Worm (Caenorhabditis elegans) whole organism, L3 larva: ENCODE measurements around the gene idpc-5.

Source experiments
- ceh-16 ChIP-seq: sonication (generic microtip); optimal IDR thresholded peaks from 2 replicates; lab custom pipeline; 2017; ENCODE audit warnings: missing biosample characterization, missing genetic modification characterization
- lsy-12 ChIP-seq: sonication (generic microtip); optimal IDR thresholded peaks from 2 replicates; lab custom pipeline; 2016; ENCODE audit warnings: mild to moderate bottlenecking, missing genetic modification characterization, missing compliant biosample characterization
- nhr-12 ChIP-seq: fragments of 150-350 bp; optimal IDR thresholded peaks from 2 replicates; lab custom pipeline; 2014; ENCODE audit warnings: missing biosample characterization, missing genetic modification characterization
- nhr-25 ChIP-seq: sonication (generic microtip); optimal IDR thresholded peaks from 2 replicates; lab custom pipeline; 2017; ENCODE audit warnings: missing biosample characterization, missing genetic modification characterization
- pha-4 ChIP-seq: fragments of 150-350 bp; optimal IDR thresholded peaks from 2 replicates; lab custom pipeline; 2014; ENCODE audit warnings: missing biosample characterization, missing genetic modification reagents, missing genetic modification characterization
- snpc-4 ChIP-seq: fragments of 150-350 bp; optimal IDR thresholded peaks from 2 replicates; lab custom pipeline; 2014; ENCODE audit warnings: missing biosample characterization, missing genetic modification characterization
- unc-62 ChIP-seq: fragments of 150-350 bp; sonication (generic microtip); optimal IDR thresholded peaks from 4 replicates; lab custom pipeline; 2014; ENCODE audit warnings: missing biosample characterization, missing genetic modification reagents, missing genetic modification characterization
- ztf-11 ChIP-seq: fragments of 150-350 bp; optimal IDR thresholded peaks from 2 replicates; lab custom pipeline; 2014; ENCODE audit warnings: missing biosample characterization, missing genetic modification characterization
- ztf-4 ChIP-seq: fragments of 150-350 bp; optimal IDR thresholded peaks from 2 replicates; lab custom pipeline; 2014; ENCODE audit warnings: missing biosample characterization, missing genetic modification characterization

- TF ChIP-seq lsy-12 (tag; lab: Kevin White, UChicago), result no peak
- TF ChIP-seq snpc-4, result no peak
- TF ChIP-seq ztf-4 (tag; lab: Kevin White, UChicago), result no peak
- no peak for TF ChIP-seq pha-4 (tag; lab: Kevin White, UChicago)
- TF ChIP-seq unc-62, result no peak
- no peak for TF ChIP-seq ceh-16 (tag; lab: Kevin White, UChicago)
- no peak for TF ChIP-seq nhr-25
- no peak for TF ChIP-seq ztf-11 (tag; lab: Kevin White, UChicago)
- TF ChIP-seq nhr-12 (tag; lab: Kevin White, UChicago), result no peak
Measured at ce11 chrV:9629114-9629513, 6.4 kb upstream of the idpc-5 start, which contains the start of gene idpc-3.
